Worm (Caenorhabditis elegans): Measurements from ENCODE around the gene ttr-50.

The ttr-50 gene

DNA sequence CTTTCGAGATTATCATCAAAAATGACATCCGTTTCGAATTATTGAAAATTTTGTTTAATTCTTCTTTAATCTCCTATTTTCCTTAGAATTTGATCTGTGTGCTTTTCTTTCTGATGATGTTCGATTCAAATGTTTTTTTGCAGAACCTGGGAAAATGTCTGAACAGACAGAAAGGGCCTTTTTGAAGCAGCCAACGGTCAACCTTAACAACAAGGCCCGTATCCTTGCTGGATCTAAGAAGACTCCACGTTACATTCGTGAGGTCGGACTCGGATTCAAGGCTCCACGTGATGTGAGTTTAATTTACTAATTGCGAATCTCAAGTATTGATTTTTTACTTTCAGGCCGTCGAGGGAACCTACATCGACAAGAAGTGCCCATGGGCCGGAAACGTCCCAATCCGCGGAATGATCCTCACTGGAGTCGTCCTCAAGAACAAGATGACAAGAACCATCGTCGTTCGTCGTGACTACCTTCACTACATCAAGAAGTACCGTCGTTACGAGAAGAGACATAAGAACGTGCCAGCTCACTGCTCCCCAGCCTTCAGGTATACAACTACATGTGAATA is 38.2 kb downstream of the ttr-50 start, which contains the start of gene rps-11:
Gene rps-11, plus strand, starts transcription at position 144 of the 571 bp plus-strand sequence.
- TF ChIP-seq snpc-1.3 (tag; optimal IDR thresholded peaks at IDR 0.05; ENCODE audit: insufficient read depth) = no peak
- TF ChIP-seq bed-1 (GFP tag; IDR thresholded peaks at IDR 0.05) = 0 out of 2 replicates have a peak, but pooled peaks have one; percentile 48

DNA sequence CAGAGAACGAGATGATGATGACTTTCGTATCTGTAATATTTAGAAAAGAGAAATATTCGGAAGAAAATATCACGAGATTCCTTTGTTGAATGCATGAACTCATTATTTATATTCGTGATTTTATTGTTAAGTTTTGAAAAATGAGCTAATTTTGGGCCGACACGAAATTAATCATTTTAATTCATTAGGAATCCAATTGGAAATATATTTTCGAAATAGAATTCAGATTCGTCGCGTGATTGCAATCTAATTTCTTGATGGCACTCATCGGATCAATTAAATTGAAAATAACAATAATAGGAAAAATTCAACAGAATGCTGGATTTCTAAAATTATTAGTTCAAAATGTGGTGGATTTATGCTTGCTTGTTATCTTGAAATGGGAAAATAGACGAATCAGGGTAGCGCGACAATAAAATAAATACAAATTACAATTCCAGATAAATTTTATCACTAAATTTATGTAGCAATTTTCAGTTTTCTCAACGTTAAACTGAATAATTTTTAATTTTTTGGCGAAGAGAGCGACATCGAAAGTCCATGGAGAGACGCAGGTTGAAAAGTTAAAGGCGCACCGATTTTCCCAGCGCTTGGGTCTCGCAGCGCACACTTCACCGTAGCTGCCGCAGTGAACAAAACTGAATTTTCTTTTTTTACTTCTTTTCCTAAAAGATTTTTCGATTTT is 39.0 kb downstream of the ttr-50 start:
- TF ChIP-seq snpc-1.3 (tag; optimal IDR thresholded peaks at IDR 0.05; ENCODE audit: insufficient read depth) (peak; percentile 79), chd-7 (tag; optimal IDR thresholded peaks at IDR 0.05) (peak; percentile 5), F33H1.4 (GFP tag; IDR thresholded peaks at IDR 0.05) (peak; percentile 94), pbrm-1 (GFP tag; IDR thresholded peaks at IDR 0.05) (peak; percentile 43; the same call in 1 of the 2 replicates), repo-1 (tag; optimal IDR thresholded peaks at IDR 0.05) (peak; percentile 54), atf-7 (tag; optimal IDR thresholded peaks at IDR 0.05) (no peak), Y67H2A.10 (GFP tag; conservative IDR thresholded peaks at IDR 0.05) (no peak), egrh-3 (GFP tag; IDR thresholded peaks at IDR 0.05) (0 out of 2 replicates have a peak, but pooled peaks have one; percentile 16), rpc-1 (optimal IDR thresholded peaks at IDR 0.05) (peak; percentile 1), rpc-1 (tag; optimal IDR thresholded peaks at IDR 0.05) (peak; percentile 3), rec-8 (tag; optimal IDR thresholded peaks at IDR 0.05) (peak in 1 of 2 experiments; percentile 21), F49E8.2 (tag; optimal IDR thresholded peaks at IDR 0.05; ENCODE audit: insufficient read depth) (peak; percentile 78), tbp1 (GFP tag; optimal IDR thresholded peaks at IDR 0.05) (peak; percentile 60), madf-6 (GFP tag; IDR thresholded peaks at IDR 0.05) (peak; percentile 72), hsf-1 (GFP tag; IDR thresholded peaks at IDR 0.05) (peak; percentile 28; the same call in 1 of the 2 replicates), zfh-2 (GFP tag; conservative IDR thresholded peaks at IDR 0.05) (no peak), lsl-1 (GFP tag; optimal IDR thresholded peaks at IDR 0.05) (peak; percentile 69), ceh-100 (GFP tag; IDR thresholded peaks at IDR 0.05) (peak; percentile 64), hmg-20 (GFP tag; IDR thresholded peaks at IDR 0.05) (0 out of 2 replicates have a peak, but pooled peaks have one; percentile 32), snpc-3.4 (tag; optimal IDR thresholded peaks at IDR 0.05) (peak; percentile 80), nfyb-1 (GFP tag; IDR thresholded peaks at IDR 0.05) (peak; percentile 60; the same call in 1 of the 2 replicates), K12H6.12 (tag; optimal IDR thresholded peaks at IDR 0.05) (peak; percentile 15), K11D2.4 (GFP tag; IDR thresholded peaks at IDR 0.05) (0 out of 2 replicates have a peak, but pooled peaks have one; percentile 14), madf-10 (tag; optimal IDR thresholded peaks at IDR 0.05) (peak; percentile 11), Y53G8AR.9 (GFP tag; conservative IDR thresholded peaks at IDR 0.05) (peak; percentile 35; the same call in 1 of the 2 replicates), mcd-1 (GFP tag; IDR thresholded peaks at IDR 0.05) (peak; percentile 71), dpff-1 (tag; optimal IDR thresholded peaks at IDR 0.05) (no peak), F52B5.7 (tag; optimal IDR thresholded peaks at IDR 0.05) (no peak), ztf-6 (GFP tag; IDR thresholded peaks at IDR 0.05) (no peak), tbx-9 (tag; optimal IDR thresholded peaks at IDR 0.05; ENCODE audit: borderline replicate concordance) (no peak), lin-40 (tag; optimal IDR thresholded peaks at IDR 0.05) (peak; percentile 49), ZK185.1 (tag; optimal IDR thresholded peaks at IDR 0.05; ENCODE audit: poor library complexity, severe bottlenecking) (peak; percentile 62), F39B2.1 (GFP tag; IDR thresholded peaks at IDR 0.05) (no peak), F55B11.4 (tag; optimal IDR thresholded peaks at IDR 0.05; ENCODE audit: borderline replicate concordance, insufficient read depth) (no peak), aptf-2 (GFP tag; conservative IDR thresholded peaks at IDR 0.05) (no peak), hmg-1.2 (GFP tag; IDR thresholded peaks at IDR 0.05) (peak; percentile 76), sptf-2 (GFP tag; optimal IDR thresholded peaks at IDR 0.05) (no peak), bed-2 (GFP tag; IDR thresholded peaks at IDR 0.05) (no peak), ama-1 (optimal IDR thresholded peaks at IDR 0.05) (no peak), ama-1 (GFP tag; optimal IDR thresholded peaks at IDR 0.05) (peak; percentile 47 to 51), snpc-4 (GFP tag; optimal IDR thresholded peaks at IDR 0.05) (no peak), snpc-4 (tag; optimal IDR thresholded peaks at IDR 0.05) (peak; percentile 25 to 57 (median 36)), xnd-1 (tag; optimal IDR thresholded peaks at IDR 0.05) (peak; percentile 24)

Data from whole organism, young adult.